Fruit fly (Drosophila melanogaster) whole organism, embryonic: ENCODE measurements around the gene crq.

Source experiments
- ATbp ChIP-seq: fragments of 200-800 bp; sonication (Bioruptor generic); optimal IDR thresholded peaks from 2 replicates; lab custom pipeline; 2017; ENCODE audit warnings: missing biosample characterization, mild to moderate bottlenecking, missing genetic modification characterization, missing genetic modification reagents
- Awh ChIP-seq: fragments of 200-800 bp; sonication (Bioruptor generic); IDR thresholded peaks from 2 replicates; pipeline ENCODE4, ENCODE4 v1.3.6; 2022; ENCODE audit warnings: missing biosample characterization, missing genetic modification characterization
- Bteb2 ChIP-seq: fragments of 200-800 bp; sonication (Bioruptor generic); optimal IDR thresholded peaks from 2 replicates; lab custom pipeline; 2016; ENCODE audit warnings: missing biosample characterization, missing genetic modification characterization
- C15 ChIP-seq: fragments of 200-800 bp; sonication (Bioruptor generic); IDR thresholded peaks from 3 replicates; pipeline ENCODE4 v1.3.6; 2022; ENCODE audit warnings: missing biosample characterization, missing genetic modification characterization
- CG12071 ChIP-seq: fragments of 200-800 bp; sonication (Bioruptor generic); optimal IDR thresholded peaks from 3 replicates; lab custom pipeline; 2018; ENCODE audit warnings: missing biosample characterization, mild to moderate bottlenecking, missing genetic modification characterization
- CG12744 ChIP-seq: fragments of 200-800 bp; sonication (Bioruptor generic); optimal IDR thresholded peaks from 2 replicates; lab custom pipeline; 2016; ENCODE audit warnings: missing biosample characterization, missing genetic modification characterization
- CG14014 ChIP-seq: fragments of 200-800 bp; sonication (Bioruptor generic); IDR thresholded peaks from 2 replicates; pipeline ENCODE4 v1.3.6; 2022; ENCODE audit warnings: missing biosample characterization, missing genetic modification characterization
- CG14667 ChIP-seq: fragments of 200-800 bp; sonication (Bioruptor generic); IDR thresholded peaks from 2 replicates; pipeline ENCODE4 v1.3.6; 2022; ENCODE audit warnings: missing biosample characterization, missing genetic modification characterization
- CG15269 ChIP-seq: fragments of 200-800 bp; sonication (Bioruptor generic); optimal IDR thresholded peaks from 2 replicates; lab custom pipeline; 2018; ENCODE audit warnings: missing biosample characterization, mild to moderate bottlenecking, missing genetic modification characterization, moderate library complexity
- CG16863 ChIP-seq: fragments of 200-800 bp; sonication (Bioruptor generic); optimal IDR thresholded peaks from 3 replicates; lab custom pipeline; 2016; ENCODE audit warnings: missing biosample characterization, missing genetic modification characterization
- CG17328 ChIP-seq: fragments of 200-800 bp; sonication (Bioruptor generic); IDR thresholded peaks from 2 replicates; pipeline ENCODE4 v1.3.6; 2022; ENCODE audit warnings: missing biosample characterization, missing genetic modification characterization
- CG17568 ChIP-seq: fragments of 200-800 bp; sonication (Bioruptor generic); optimal IDR thresholded peaks from 2 replicates; lab custom pipeline; 2018; ENCODE audit warnings: missing biosample characterization, mild to moderate bottlenecking, missing genetic modification characterization, moderate library complexity
- CG18476 ChIP-seq: fragments of 200-800 bp; sonication (Bioruptor generic); optimal IDR thresholded peaks from 2 replicates; lab custom pipeline; 2016; ENCODE audit warnings: missing biosample characterization, mild to moderate bottlenecking, missing genetic modification characterization
- CG30403 ChIP-seq: fragments of 200-800 bp; sonication (Bioruptor generic); optimal IDR thresholded peaks from 3 replicates; lab custom pipeline; 2016; ENCODE audit warnings: missing biosample characterization, missing genetic modification characterization
- CG3407 ChIP-seq: fragments of 200-800 bp; sonication (Bioruptor generic); optimal IDR thresholded peaks from 2 replicates; lab custom pipeline; 2018; ENCODE audit warnings: missing biosample characterization, mild to moderate bottlenecking, missing genetic modification characterization
- CG34376 ChIP-seq: fragments of 200-800 bp; sonication (Bioruptor generic); optimal IDR thresholded peaks from 2 replicates; lab custom pipeline; 2018; ENCODE audit warnings: missing biosample characterization, mild to moderate bottlenecking, missing genetic modification characterization
- CG4328 ChIP-seq: fragments of 200-800 bp; sonication (Bioruptor generic); optimal IDR thresholded peaks from 3 replicates; lab custom pipeline; 2017; ENCODE audit warnings: missing biosample characterization, missing genetic modification reagents, missing genetic modification characterization
- CG5245 ChIP-seq: fragments of 200-800 bp; sonication (Bioruptor generic); optimal IDR thresholded peaks from 3 replicates; lab custom pipeline; 2016; ENCODE audit warnings: missing biosample characterization, missing genetic modification characterization
- CG6683 ChIP-seq: fragments of 200-800 bp; sonication (Bioruptor generic); optimal IDR thresholded peaks from 2 replicates; lab custom pipeline; 2017; ENCODE audit warnings: missing biosample characterization, mild to moderate bottlenecking, missing genetic modification characterization, missing genetic modification reagents
- CG9437 ChIP-seq: fragments of 200-800 bp; sonication (Bioruptor generic); optimal IDR thresholded peaks from 2 replicates; lab custom pipeline; 2018; ENCODE audit warnings: missing biosample characterization, mild to moderate bottlenecking, missing genetic modification characterization
- CG9817 ChIP-seq: fragments of 200-800 bp; sonication (Bioruptor generic); optimal IDR thresholded peaks from 2 replicates; lab custom pipeline; 2018; ENCODE audit warnings: missing biosample characterization, mild to moderate bottlenecking, missing genetic modification characterization, moderate library complexity
- CkIIα-i1 ChIP-seq: fragments of 200-800 bp; sonication (Bioruptor generic); IDR thresholded peaks from 2 replicates; pipeline ENCODE4 v1.3.6; 2022; ENCODE audit warnings: missing biosample characterization, missing genetic modification characterization
- Dip3 ChIP-seq: fragments of 200-800 bp; sonication (Bioruptor generic); optimal IDR thresholded peaks from 3 replicates; lab custom pipeline; 2016; ENCODE audit warnings: missing biosample characterization, missing genetic modification characterization
- Dref ChIP-seq: fragments of 200-800 bp; sonication (Bioruptor generic); IDR thresholded peaks from 2 replicates; pipeline ENCODE4 v1.3.6; 2022; ENCODE audit warnings: missing biosample characterization, missing genetic modification characterization
- Hr3 ChIP-seq: fragments of 200-800 bp; sonication (Bioruptor generic); optimal IDR thresholded peaks from 3 replicates; lab custom pipeline; 2016; ENCODE audit warnings: missing biosample characterization, missing genetic modification characterization
- Kr ChIP-seq: fragments of 200-800 bp; sonication (Bioruptor generic); optimal IDR thresholded peaks from 2 replicates; lab custom pipeline; 2017; ENCODE audit warnings: missing biosample characterization, mild to moderate bottlenecking, missing genetic modification characterization
- MBD-R2 ChIP-seq: fragments of 200-800 bp; sonication (Bioruptor generic); IDR thresholded peaks from 2 replicates; pipeline ENCODE4 v1.3.6; 2022; ENCODE audit warnings: missing biosample characterization, missing genetic modification characterization
- Poxn ChIP-seq: fragments of 200-800 bp; sonication (Bioruptor generic); IDR thresholded peaks from 2 replicates; pipeline ENCODE4 v1.3.6; 2022; ENCODE audit warnings: missing biosample characterization, missing genetic modification characterization
- Ptx1 ChIP-seq: fragments of 200-800 bp; sonication (Bioruptor generic); IDR thresholded peaks from 2 replicates; pipeline ENCODE4 v1.3.6; 2022; ENCODE audit warnings: missing biosample characterization, missing genetic modification characterization
- Scr ChIP-seq: fragments of 200-800 bp; sonication (Bioruptor generic); IDR thresholded peaks from 2 replicates; pipeline ENCODE4 v1.3.6; 2022; ENCODE audit warnings: missing biosample characterization, missing genetic modification characterization; ENCODE audit not compliant: partially characterized antibody
- Sry-β ChIP-seq: fragments of 200-800 bp; sonication (Bioruptor generic); optimal IDR thresholded peaks from 2 replicates; lab custom pipeline; 2018; ENCODE audit warnings: missing biosample characterization, mild to moderate bottlenecking, missing genetic modification characterization, moderate library complexity
- Sry-δ ChIP-seq: fragments of 200-800 bp; sonication (Bioruptor generic); optimal IDR thresholded peaks from 2 replicates; lab custom pipeline; 2016; ENCODE audit warnings: missing biosample characterization, missing genetic modification characterization
- ap ChIP-seq: fragments of 200-800 bp; sonication (Bioruptor generic); IDR thresholded peaks from 2 replicates; pipeline ENCODE4 v1.3.6; 2022; ENCODE audit warnings: missing biosample characterization, missing genetic modification characterization
- bigmax ChIP-seq: fragments of 200-800 bp; sonication (Bioruptor generic); optimal IDR thresholded peaks from 2 replicates; lab custom pipeline; 2018; ENCODE audit warnings: missing biosample characterization, mild to moderate bottlenecking, missing genetic modification characterization
- cas ChIP-seq: fragments of 200-800 bp; sonication (Bioruptor generic); IDR thresholded peaks from 2 replicates; pipeline ENCODE4 v1.3.6; 2022; ENCODE audit warnings: missing biosample characterization, missing genetic modification characterization
- chinmo ChIP-seq: fragments of 200-800 bp; sonication (Bioruptor generic); IDR thresholded peaks from 4 replicates; pipeline ENCODE4 v1.3.6; 2022; ENCODE audit warnings: missing biosample characterization, missing genetic modification characterization; ENCODE audit not compliant: partially characterized antibody
- gt ChIP-seq: fragments of 200-800 bp; sonication (Bioruptor generic); IDR thresholded peaks from 2 replicates; pipeline ENCODE4 v1.3.6; 2022; ENCODE audit warnings: missing biosample characterization, missing genetic modification characterization
- her ChIP-seq: fragments of 200-800 bp; sonication (Bioruptor generic); optimal IDR thresholded peaks from 2 replicates; lab custom pipeline; 2016; ENCODE audit warnings: missing biosample characterization, missing genetic modification characterization
- ken ChIP-seq: fragments of 200-800 bp; sonication (Bioruptor generic); IDR thresholded peaks from 3 replicates; pipeline ENCODE4 v1.3.6; 2022; ENCODE audit warnings: missing biosample characterization, missing genetic modification characterization
- kni ChIP-seq: fragments of 200-800 bp; sonication (Bioruptor generic); optimal IDR thresholded peaks from 3 replicates; lab custom pipeline; 2017; ENCODE audit warnings: mild to moderate bottlenecking, missing biosample characterization, missing genetic modification reagents, missing genetic modification characterization
- mld ChIP-seq: fragments of 200-800 bp; sonication (Bioruptor generic); IDR thresholded peaks from 3 replicates; pipeline ENCODE4 v1.3.6; 2022; ENCODE audit warnings: missing biosample characterization, missing genetic modification characterization; ENCODE audit not compliant: partially characterized antibody
- nerfin-1 ChIP-seq: fragments of 200-800 bp; sonication (Bioruptor generic); optimal IDR thresholded peaks from 3 replicates; lab custom pipeline; 2019; ENCODE audit warnings: missing biosample characterization, mild to moderate bottlenecking, missing genetic modification characterization, moderate library complexity
- nom ChIP-seq: fragments of 200-800 bp; sonication (Bioruptor generic); optimal IDR thresholded peaks from 2 replicates; lab custom pipeline; 2017; ENCODE audit warnings: missing biosample characterization, missing genetic modification characterization, mild to moderate bottlenecking, moderate library complexity, missing genetic modification reagents
- otp ChIP-seq: fragments of 200-800 bp; sonication (Bioruptor generic); IDR thresholded peaks from 3 replicates; pipeline ENCODE4, ENCODE4 v1.3.6; 2022; ENCODE audit warnings: missing biosample characterization, missing genetic modification characterization
- pnt ChIP-seq: fragments of 200-800 bp; sonication (Bioruptor generic); optimal IDR thresholded peaks from 3 replicates; lab custom pipeline; 2016; ENCODE audit warnings: missing biosample characterization, missing genetic modification characterization
- rib ChIP-seq: fragments of 200-800 bp; sonication (Bioruptor generic); IDR thresholded peaks from 2 replicates; pipeline ENCODE4 v1.3.6; 2022; ENCODE audit warnings: missing biosample characterization, missing genetic modification characterization
- sna ChIP-seq: fragments of 200-800 bp; sonication (Bioruptor generic); IDR thresholded peaks from 2 replicates; pipeline ENCODE4 v1.3.6; 2022; ENCODE audit warnings: missing biosample characterization, missing genetic modification characterization; ENCODE audit not compliant: partially characterized antibody
- tgo ChIP-seq: fragments of 200-800 bp; sonication (Bioruptor generic); IDR thresholded peaks from 3 replicates; pipeline ENCODE4 v1.3.6; 2022; ENCODE audit warnings: missing biosample characterization, missing genetic modification characterization
- tna ChIP-seq: fragments of 200-800 bp; sonication (Bioruptor generic); IDR thresholded peaks from 2 replicates; pipeline ENCODE4 v1.3.6; 2022; ENCODE audit warnings: missing biosample characterization, missing genetic modification characterization; ENCODE audit not compliant: partially characterized antibody
- wdn ChIP-seq: fragments of 200-800 bp; sonication (Bioruptor generic); IDR thresholded peaks from 2 replicates; pipeline ENCODE4 v1.3.6; 2022; ENCODE audit warnings: missing biosample characterization, missing genetic modification characterization
- zfh2 ChIP-seq: fragments of 200-800 bp; sonication (Bioruptor generic); optimal IDR thresholded peaks from 2 replicates; lab custom pipeline; 2016; ENCODE audit warnings: missing biosample characterization, missing genetic modification characterization

Gene crq

dm6 chr2L:472073-472590 is 19.3 kb upstream of the crq start, which contains the start of gene CG4297 (continued):
- TF ChIP-seq CG18476 (GFP tag; lab: Kevin White, UChicago) (peak; percentile 84), CG34376 (peak; percentile 94), MBD-R2 (GFP tag; lab: Robert Waterston, UW) (no peak), CG12071 (GFP tag; lab: Kevin White, UChicago) (peak; percentile 94), wdn (no peak), CG30403 (GFP tag; lab: Kevin White, UChicago) (peak; percentile 94), chinmo (no peak), bigmax (peak; percentile 77), CG14667 (GFP tag; lab: Robert Waterston, UW) (no peak), nom (GFP tag; lab: Kevin White, UChicago) (peak; percentile 85), tgo (GFP tag; lab: Robert Waterston, UW) (no peak), mld (GFP tag; lab: Robert Waterston, UW) (no peak), CG16863 (GFP tag; lab: Kevin White, UChicago) (peak; percentile 92), CG14014 (GFP tag; lab: Robert Waterston, UW) (no peak), CkIIα-i1 (GFP tag; lab: Robert Waterston, UW) (no peak), rib (no peak), Dref (no peak), ken (GFP tag; lab: Robert Waterston, UW) (no peak), cas (GFP tag; lab: Robert Waterston, UW) (no peak), her (GFP tag; lab: Kevin White, UChicago) (peak; percentile 94), ap (GFP tag; lab: Robert Waterston, UW) (no peak), otp (GFP tag; lab: Robert Waterston, UW) (no peak), C15 (GFP tag; lab: Robert Waterston, UW) (no peak), Scr (GFP tag; lab: Robert Waterston, UW) (no peak), Sry-δ (GFP tag; lab: Kevin White, UChicago) (peak; percentile 59), nerfin-1 (tag; lab: Kevin White, UChicago) (peak; percentile 89), CG4328 (peak; percentile 90), CG6683 (GFP tag; lab: Kevin White, UChicago) (peak; percentile 88), Dip3 (GFP tag; lab: Kevin White, UChicago) (peak; percentile 90), gt (GFP tag; lab: Robert Waterston, UW) (no peak), Sry-β (GFP tag; lab: Kevin White, UChicago) (peak; percentile 38), zfh2 (peak; percentile 94), CG12744 (GFP tag; lab: Kevin White, UChicago) (peak; percentile 84), sna (GFP tag; lab: Robert Waterston, UW) (no peak), Poxn (GFP tag; lab: Robert Waterston, UW) (no peak), Kr (GFP tag; lab: Kevin White, UChicago) (no peak), CG3407 (peak; percentile 86), CG9817 (tag; lab: Kevin White, UChicago) (peak; percentile 89), CG17328 (GFP tag; lab: Robert Waterston, UW) (no peak), CG9437 (peak; percentile 94), Ptx1 (GFP tag; lab: Robert Waterston, UW) (no peak), Awh (GFP tag; lab: Robert Waterston, UW) (no peak), Hr3 (GFP tag; lab: Kevin White, UChicago) (peak; percentile 92), pnt (GFP tag; lab: Kevin White, UChicago) (peak; percentile 90), kni (peak; percentile 55), CG15269 (tag; lab: Kevin White, UChicago) (peak; percentile 92), Bteb2 (GFP tag; lab: Kevin White, UChicago) (peak; percentile 91), CG17568 (GFP tag; lab: Kevin White, UChicago) (peak; percentile 88), tna (GFP tag; lab: Robert Waterston, UW) (no peak), CG5245 (GFP tag; lab: Kevin White, UChicago) (peak; percentile 91), ATbp (GFP tag; lab: Kevin White, UChicago) (peak; percentile 94)
